Worm (Caenorhabditis elegans): ENCODE measurements around the gene dnj-25.
A peak's percentile ranks its signal among the peaks of the same experiment; 100 is the strongest.

- no peak for TF ChIP-seq lin-13 (GFP tag; optimal IDR thresholded peaks at IDR 0.05)
- TF ChIP-seq unc-130 (GFP tag; optimal IDR thresholded peaks at IDR 0.05), result no peak
- TF ChIP-seq daf-12 (tag; optimal IDR thresholded peaks at IDR 0.05), result no peak
- TF ChIP-seq nhr-28 (tag; optimal IDR thresholded peaks at IDR 0.05), result peak; percentile 40
- no peak for TF ChIP-seq ceh-62 (tag; optimal IDR thresholded peaks at IDR 0.05)
- no peak for TF ChIP-seq nhr-25 (tag; optimal IDR thresholded peaks at IDR 0.05; ENCODE audit: borderline replicate concordance, insufficient read depth)
- TF ChIP-seq vab-7 (GFP tag; IDR thresholded peaks at IDR 0.05), result no peak
- TF ChIP-seq ztf-11 (tag; optimal IDR thresholded peaks at IDR 0.05), result no peak
- TF ChIP-seq aly-2 (tag; optimal IDR thresholded peaks at IDR 0.05), result no peak
- no peak for TF ChIP-seq ZK546.5 (tag; optimal IDR thresholded peaks at IDR 0.05)
- TF ChIP-seq fos-1 (tag; optimal IDR thresholded peaks at IDR 0.05), result no peak
- no peak for TF ChIP-seq egl-27 (tag; optimal IDR thresholded peaks at IDR 0.05)
- no peak for TF ChIP-seq lir-3 (tag; optimal IDR thresholded peaks at IDR 0.05)
Measured at ce11 chrV:20711733-20712132, 32.4 kb downstream of the dnj-25 start.

Measured in whole organism, L4 larva.